Fruit fly (Drosophila melanogaster): Measurements from ENCODE around the gene Exo84.

Gene Exo84

dm6 chr3R:26020244-26021171, 31.5 kb downstream of the Exo84 start (continued):
- TF ChIP-seq CG8944 (GFP tag; optimal IDR thresholded peaks at IDR 0.05) (no peak), salm (tag; optimal IDR thresholded peaks at IDR 0.05) (peak; percentile 69), CG7372 (GFP tag; IDR thresholded peaks at IDR 0.05) (peak; percentile 25; the same call in 1 of the 2 replicates), CG9876 (GFP tag; optimal IDR thresholded peaks at IDR 0.05) (no peak), stwl (tag; optimal IDR thresholded peaks at IDR 0.05) (no peak), CG12219 (GFP tag; optimal IDR thresholded peaks at IDR 0.05) (peak; percentile 52), CG15479 (GFP tag; optimal IDR thresholded peaks at IDR 0.05) (no peak), hth (optimal IDR thresholded peaks at IDR 0.05) (no peak), Deaf1 (tag; optimal IDR thresholded peaks at IDR 0.05) (peak; percentile 99), zen2 (GFP tag; IDR thresholded peaks at IDR 0.05; ENCODE audit: partially characterized antibody) (0 out of 3 replicates have a peak, but pooled peaks have one; percentile 38), Sox100B (GFP tag; optimal IDR thresholded peaks at IDR 0.05) (peak; percentile 76), HmgZ (tag; optimal IDR thresholded peaks at IDR 0.05) (no peak), sqz (GFP tag; optimal IDR thresholded peaks at IDR 0.05) (peak; percentile 33), rib (GFP tag; IDR thresholded peaks at IDR 0.05) (0 out of 2 replicates have a peak, but pooled peaks have one; percentile 48), fd3F (GFP tag; optimal IDR thresholded peaks at IDR 0.05) (peak; percentile 1), Sry-β (GFP tag; optimal IDR thresholded peaks at IDR 0.05) (peak; percentile 11), Sox102F (GFP tag; optimal IDR thresholded peaks at IDR 0.05) (peak; percentile 78), ken (GFP tag; IDR thresholded peaks at IDR 0.05) (no peak), CG4617 (GFP tag; optimal IDR thresholded peaks at IDR 0.05; ENCODE audit: borderline replicate concordance) (no peak), CG42726 (GFP tag; IDR thresholded peaks at IDR 0.05; ENCODE audit: partially characterized antibody) (no peak), BtbVII (GFP tag; optimal IDR thresholded peaks at IDR 0.05) (peak; percentile 54), CG32772 (GFP tag; IDR thresholded peaks at IDR 0.05) (peak; percentile 70), Fer3 (tag; optimal IDR thresholded peaks at IDR 0.05) (peak; percentile 47), CG1603 (tag; optimal IDR thresholded peaks at IDR 0.05) (peak; percentile 54), CG11560 (tag; IDR thresholded peaks at IDR 0.05) (no peak), CG12155 (GFP tag; optimal IDR thresholded peaks at IDR 0.05) (peak; percentile 33), CG4707 (GFP tag; optimal IDR thresholded peaks at IDR 0.05) (peak; percentile 2), caup (GFP tag; optimal IDR thresholded peaks at IDR 0.05; ENCODE audit: severe bottlenecking) (peak; percentile 13), CG7357 (GFP tag; IDR thresholded peaks at IDR 0.05) (no peak), z (GFP tag; IDR thresholded peaks at IDR 0.05) (0 out of 3 replicates have a peak, but pooled peaks have one; percentile 28), Bgb (GFP tag; IDR thresholded peaks at IDR 0.05; ENCODE audit: partially characterized antibody) (peak; percentile 33; the same call in 1 of the 2 replicates), CG8281 (tag; optimal IDR thresholded peaks at IDR 0.05) (peak; percentile 66)

- TF ChIP-seq D19A (tag; optimal IDR thresholded peaks at IDR 0.05) (peak; percentile 26), Kr (GFP tag; optimal IDR thresholded peaks at IDR 0.05) (no peak), psq (GFP tag; optimal IDR thresholded peaks at IDR 0.05) (no peak), CG7745 (tag; optimal IDR thresholded peaks at IDR 0.05) (no peak), Drgx (GFP tag; IDR thresholded peaks at IDR 0.05) (peak; percentile 90), Dfd (GFP tag; optimal IDR thresholded peaks at IDR 0.05) (no peak), CG6765 (GFP tag; optimal IDR thresholded peaks at IDR 0.05) (no peak), CG31365 (tag; optimal IDR thresholded peaks at IDR 0.05) (no peak)
Observed at dm6 chr3R:26019232-26019631, 32.8 kb downstream of the Exo84 start.

Measured in whole organism, embryonic.